Worm (Caenorhabditis elegans): Measurements from ENCODE around the gene F38H4.4.
A peak's percentile ranks its signal among the peaks of the same experiment; 100 is the strongest.

Gene F38H4.4

DNA sequence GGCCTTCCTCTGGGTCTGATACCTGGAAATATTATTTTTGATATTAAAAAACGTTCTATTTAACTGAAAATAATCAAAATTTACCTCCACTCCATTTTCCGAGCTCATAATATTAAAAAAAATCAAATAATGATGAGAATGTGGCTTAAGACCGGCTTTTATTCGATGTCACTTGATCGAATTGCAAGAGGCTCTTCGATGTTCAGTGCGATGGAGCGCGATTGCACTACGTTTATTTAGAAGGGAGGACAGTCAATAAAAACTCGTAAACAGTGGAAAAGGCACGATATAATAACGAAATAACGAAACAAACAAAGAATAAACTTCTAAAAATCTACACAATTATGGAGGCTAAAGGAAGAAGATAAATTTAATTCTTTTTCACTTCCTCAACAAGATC lies 6.7 kb downstream of the F38H4.4 start, which contains the start of gene tag-30:
Gene tag-30 (minus strand): TSS at position 383 of the 400 bp plus-strand sequence.
- TF ChIP-seq dsc-1 (tag; optimal IDR thresholded peaks at IDR 0.05) (peak; percentile 35), F16B12.6 (tag; optimal IDR thresholded peaks at IDR 0.05) (peak; percentile 13), mab-9 (GFP tag; IDR thresholded peaks at IDR 0.05) (no peak), pag-3 (tag; optimal IDR thresholded peaks at IDR 0.05; ENCODE audit: borderline replicate concordance, insufficient read depth) (no peak), lin-39 (tag; optimal IDR thresholded peaks at IDR 0.05) (no peak), elt-2 (tag; optimal IDR thresholded peaks at IDR 0.05) (no peak), efl-3 (GFP tag; optimal IDR thresholded peaks at IDR 0.05) (no peak), alr-1 (tag; optimal IDR thresholded peaks at IDR 0.05; ENCODE audit: borderline replicate concordance) (no peak), blmp-1 (tag; optimal IDR thresholded peaks at IDR 0.05) (no peak), sup-37 (GFP tag; optimal IDR thresholded peaks at IDR 0.05) (no peak), nhr-20 (tag; optimal IDR thresholded peaks at IDR 0.05) (peak; percentile 46), ceh-90 (tag; optimal IDR thresholded peaks at IDR 0.05) (no peak), xbp-1 (tag; optimal IDR thresholded peaks at IDR 0.05) (peak; percentile 43), aha-1 (tag; optimal IDR thresholded peaks at IDR 0.05) (no peak), ama-1 (optimal IDR thresholded peaks at IDR 0.05) (peak; percentile 54), unc-86 (tag; optimal IDR thresholded peaks at IDR 0.05) (no peak), ceh-88 (GFP tag; IDR thresholded peaks at IDR 0.05) (no peak), efl-1 (optimal IDR thresholded peaks at IDR 0.05) (peak; percentile 54 to 61), efl-1 (GFP tag; optimal IDR thresholded peaks at IDR 0.05 in 1 of 2) (peak; percentile 57 to 87), ceh-8 (GFP tag; optimal IDR thresholded peaks at IDR 0.05) (no peak), fos-1 (tag; optimal IDR thresholded peaks at IDR 0.05) (no peak), pax-3 (tag; optimal IDR thresholded peaks at IDR 0.05) (no peak), irx-1 (tag; optimal IDR thresholded peaks at IDR 0.05) (peak; percentile 19), lsy-2 (tag; optimal IDR thresholded peaks at IDR 0.05) (peak in 1 of 2 experiments; percentile 70), Y116A8C.19 (tag; optimal IDR thresholded peaks at IDR 0.05; ENCODE audit: borderline replicate concordance) (no peak), nhr-19 (GFP tag; conservative IDR thresholded peaks at IDR 0.05) (no peak), nhr-71 (tag; optimal IDR thresholded peaks at IDR 0.05) (peak; percentile 67), aly-2 (tag; optimal IDR thresholded peaks at IDR 0.05) (no peak), grh-1 (GFP tag; IDR thresholded peaks at IDR 0.05) (no peak), jun-1 (tag; optimal IDR thresholded peaks at IDR 0.05) (no peak), isw-1 (GFP tag; IDR thresholded peaks at IDR 0.05) (no peak), snu-23 (GFP tag; optimal IDR thresholded peaks at IDR 0.05) (no peak), hlh-17 (GFP tag; optimal IDR thresholded peaks at IDR 0.05; ENCODE audit: borderline replicate concordance) (no peak), elt-3 (tag; optimal IDR thresholded peaks at IDR 0.05) (no peak), hlh-4 (tag; optimal IDR thresholded peaks at IDR 0.05) (no peak), nhr-77 (tag; optimal IDR thresholded peaks at IDR 0.05) (peak; percentile 31), snpc-4 (tag; optimal IDR thresholded peaks at IDR 0.05) (no peak), fkh-10 (GFP tag; optimal IDR thresholded peaks at IDR 0.05) (no peak), nhr-85 (tag) (no peak), C16A3.4 (tag; optimal IDR thresholded peaks at IDR 0.05) (peak; percentile 67), dpl-1 (GFP tag; optimal IDR thresholded peaks at IDR 0.05) (peak; percentile 17 to 69 (median 49)), nhr-28 (tag; optimal IDR thresholded peaks at IDR 0.05) (no peak), ceh-63 (GFP tag; optimal IDR thresholded peaks at IDR 0.05) (no peak), sox-4 (tag; optimal IDR thresholded peaks at IDR 0.05) (no peak), pqm-1 (tag; optimal IDR thresholded peaks at IDR 0.05) (no peak), ces-1 (GFP tag; optimal IDR thresholded peaks at IDR 0.05) (no peak), mef-2 (tag; optimal IDR thresholded peaks at IDR 0.05) (no peak), unc-130 (tag; optimal IDR thresholded peaks at IDR 0.05) (peak; percentile 32), ceh-82 (tag; optimal IDR thresholded peaks at IDR 0.05) (peak in 1 of 3 experiments; percentile 26), C34B4.2 (tag; optimal IDR thresholded peaks at IDR 0.05) (no peak), rnt-1 (tag; optimal IDR thresholded peaks at IDR 0.05) (peak; percentile 40), lin-14 (GFP tag; optimal IDR thresholded peaks at IDR 0.05) (peak; percentile 81), unc-62 (GFP tag; optimal IDR thresholded peaks at IDR 0.05) (no peak), swsn-7 (tag; optimal IDR thresholded peaks at IDR 0.05) (peak; percentile 35)

Data from whole organism, L1 larva.